Worm (Caenorhabditis elegans) whole organism, L1 larva: ENCODE data around the gene pdf-1.

Source experiments
- Y116A8C.19 ChIP-seq: sonication (generic microtip); optimal IDR thresholded peaks from 2 replicates; lab custom pipeline; 2016; ENCODE audit warnings: missing compliant biosample characterization, missing genetic modification characterization, borderline replicate concordance
- ama-1 ChIP-seq: fragments of 150-350 bp; optimal IDR thresholded peaks from 2 replicates; lab custom pipeline; 2014
- blmp-1 ChIP-seq: fragments of 150-350 bp; optimal IDR thresholded peaks from 2 replicates; lab custom pipeline; 2014; ENCODE audit warnings: missing biosample characterization, missing genetic modification characterization
- ceh-8 ChIP-seq: fragments of 200-800 bp; sonication (Bioruptor generic); optimal IDR thresholded peaks from 2 replicates; lab custom pipeline; 2018; ENCODE audit warnings: mild to moderate bottlenecking, missing genetic modification characterization, moderate library complexity, missing compliant biosample characterization
- ceh-82 ChIP-seq, 3 experiments: fragments of 150-350 bp in 1 of 3; sonication (generic microtip) in 2 of 3; optimal IDR thresholded peaks; 2 replicates each; lab custom pipeline; 2014 to 2017; ENCODE audit warnings: missing biosample characterization in 3 of 3, missing genetic modification characterization in 3 of 3
- ceh-90 ChIP-seq: sonication (generic microtip); optimal IDR thresholded peaks from 2 replicates; lab custom pipeline; 2016; ENCODE audit warnings: missing genetic modification characterization, missing compliant biosample characterization
- dpl-1 ChIP-seq, 3 experiments: fragments of 150-350 bp in 2 of 3; sonication (generic microtip) in 1 of 3; optimal IDR thresholded peaks; 2 replicates each; lab custom pipeline; 2014 to 2017; ENCODE audit warnings: missing biosample characterization in 3 of 3, missing genetic modification characterization in 3 of 3, missing genetic modification reagents in 3 of 3
- efl-1 ChIP-seq, 4 experiments: fragments of 150-350 bp; optimal IDR thresholded peaks in 3 of 4; peaks in 1 of 4; 1 replicate in 1 of 4; 2 replicates in 3 of 4; lab custom pipeline; 2014; ENCODE audit warnings: missing biosample characterization in 2 of 4, missing genetic modification characterization in 2 of 4, missing genetic modification reagents in 2 of 4
- egl-27 ChIP-seq, 2 experiments: fragments of 150-350 bp in 1 of 2; sonication (generic microtip); optimal IDR thresholded peaks; 3 replicates each; lab custom pipeline; 2017 to 2018; ENCODE audit warnings: missing biosample characterization in 2 of 2, missing genetic modification characterization in 2 of 2, missing genetic modification reagents in 2 of 2
- elt-3 ChIP-seq, 6 experiments: fragments of 150-350 bp in 1 of 6; sonication (generic microtip); optimal IDR thresholded peaks; 2 replicates each; lab custom pipeline; 2017 to 2018; ENCODE audit warnings: missing biosample characterization in 6 of 6, missing genetic modification characterization in 6 of 6, inconsistent platforms in 1 of 6
- ets-5 ChIP-seq: fragments of 200-800 bp; sonication (Bioruptor generic); IDR thresholded peaks from 2 replicates; pipeline ENCODE4 v1.3.6; 2022; ENCODE audit warnings: missing genetic modification characterization, missing compliant biosample characterization
- fos-1 ChIP-seq: fragments of 150-350 bp; optimal IDR thresholded peaks from 2 replicates; lab custom pipeline; 2014; ENCODE audit warnings: missing biosample characterization, missing genetic modification characterization
- grh-1 ChIP-seq: fragments of 200-800 bp; sonication (Bioruptor generic); IDR thresholded peaks from 2 replicates; pipeline ENCODE4 v1.3.6; 2022; ENCODE audit warnings: missing genetic modification reagents, missing genetic modification characterization, missing compliant biosample characterization
- hlh-17 ChIP-seq: fragments of 200-800 bp; sonication (Bioruptor generic); optimal IDR thresholded peaks from 2 replicates; lab custom pipeline; 2018; ENCODE audit warnings: missing genetic modification characterization, mild to moderate bottlenecking, missing compliant biosample characterization, moderate library complexity, borderline replicate concordance
- hpl-2 ChIP-seq: fragments of 150-350 bp; optimal IDR thresholded peaks from 2 replicates; lab custom pipeline; 2014; ENCODE audit warnings: missing biosample characterization, missing genetic modification reagents, missing genetic modification characterization
- isw-1 ChIP-seq: fragments of 200-800 bp; sonication (Bioruptor generic); IDR thresholded peaks from 2 replicates; pipeline ENCODE4 v1.3.6; 2022; ENCODE audit warnings: missing genetic modification characterization, missing compliant biosample characterization
- jun-1 ChIP-seq: fragments of 150-350 bp; optimal IDR thresholded peaks from 2 replicates; lab custom pipeline; 2014; ENCODE audit warnings: missing biosample characterization, missing genetic modification reagents, missing genetic modification characterization
- lin-13 ChIP-seq: fragments of 150-350 bp; optimal IDR thresholded peaks from 2 replicates; lab custom pipeline; 2014; ENCODE audit warnings: missing biosample characterization, missing genetic modification reagents, missing genetic modification characterization
- lin-14 ChIP-seq: fragments of 200-800 bp; sonication (Bioruptor generic); optimal IDR thresholded peaks from 2 replicates; lab custom pipeline; 2018; ENCODE audit warnings: mild to moderate bottlenecking, missing genetic modification characterization, moderate library complexity, missing compliant biosample characterization
- lin-15B ChIP-seq: fragments of 150-350 bp; sonication (generic microtip); optimal IDR thresholded peaks from 3 replicates; lab custom pipeline; 2014; ENCODE audit warnings: missing biosample characterization, missing genetic modification characterization
- lin-35 ChIP-seq, 2 experiments: fragments of 150-350 bp; optimal IDR thresholded peaks; 2 replicates each; lab custom pipeline; 2014; ENCODE audit warnings: missing biosample characterization in 2 of 2, missing genetic modification characterization in 2 of 2, missing genetic modification reagents in 2 of 2
- lin-39 ChIP-seq: fragments of 150-350 bp; optimal IDR thresholded peaks from 2 replicates; lab custom pipeline; 2014; ENCODE audit warnings: missing biosample characterization, missing genetic modification reagents, missing genetic modification characterization
- lsy-2 ChIP-seq, 2 experiments: fragments of 150-350 bp; optimal IDR thresholded peaks; 2 replicates each; lab custom pipeline; 2014; ENCODE audit warnings: missing biosample characterization in 2 of 2, missing genetic modification characterization in 2 of 2
- mab-9 ChIP-seq: fragments of 200-800 bp; sonication (Bioruptor generic); IDR thresholded peaks from 2 replicates; pipeline ENCODE4 v1.3.6; 2022; ENCODE audit warnings: missing genetic modification reagents, missing genetic modification characterization, missing compliant biosample characterization
- mef-2 ChIP-seq: fragments of 150-350 bp; optimal IDR thresholded peaks from 2 replicates; lab custom pipeline; 2014; ENCODE audit warnings: missing biosample characterization, missing genetic modification characterization
- mep-1 ChIP-seq: fragments of 150-350 bp; optimal IDR thresholded peaks from 2 replicates; lab custom pipeline; 2014; ENCODE audit warnings: missing biosample characterization, missing genetic modification characterization
- nhr-11 ChIP-seq: fragments of 150-350 bp; optimal IDR thresholded peaks from 2 replicates; lab custom pipeline; 2014; ENCODE audit warnings: missing biosample characterization, missing genetic modification characterization
- nhr-12 ChIP-seq: sonication (generic microtip); optimal IDR thresholded peaks from 2 replicates; lab custom pipeline; 2017; ENCODE audit warnings: missing biosample characterization, missing genetic modification characterization
- nhr-19 ChIP-seq: fragments of 200-800 bp; sonication (Bioruptor generic); conservative IDR thresholded peaks from 2 replicates; pipeline ENCODE4 v1.3.6; 2022; ENCODE audit warnings: missing genetic modification characterization, missing compliant biosample characterization
- nhr-20 ChIP-seq: sonication (generic microtip); optimal IDR thresholded peaks from 2 replicates; lab custom pipeline; 2016; ENCODE audit warnings: mild to moderate bottlenecking, missing genetic modification characterization, missing compliant biosample characterization
- nhr-28 ChIP-seq: fragments of 150-350 bp; optimal IDR thresholded peaks from 2 replicates; lab custom pipeline; 2014; ENCODE audit warnings: missing biosample characterization, missing genetic modification characterization
- nhr-47 ChIP-seq: sonication (generic microtip); optimal IDR thresholded peaks from 2 replicates; lab custom pipeline; 2016; ENCODE audit warnings: mild to moderate bottlenecking, missing genetic modification characterization, moderate library complexity, missing compliant biosample characterization
- nhr-71 ChIP-seq: sonication (generic microtip); optimal IDR thresholded peaks from 2 replicates; lab custom pipeline; 2016; ENCODE audit warnings: mild to moderate bottlenecking, missing genetic modification characterization, moderate library complexity, missing compliant biosample characterization
- nhr-77 ChIP-seq: fragments of 150-350 bp; optimal IDR thresholded peaks from 2 replicates; lab custom pipeline; 2014; ENCODE audit warnings: missing biosample characterization, missing genetic modification characterization
- nhr-85 ChIP-seq: sonication (generic microtip); peaks from one replicate; lab custom pipeline; 2016; ENCODE audit warnings: missing genetic modification characterization, inconsistent platforms, missing compliant biosample characterization
- nhr-90 ChIP-seq: sonication (generic microtip); optimal IDR thresholded peaks from 2 replicates; lab custom pipeline; 2016; ENCODE audit warnings: mild to moderate bottlenecking, missing genetic modification characterization, missing compliant biosample characterization; ENCODE audit not compliant: poor library complexity
- rnt-1 ChIP-seq: sonication (generic microtip); optimal IDR thresholded peaks from 2 replicates; lab custom pipeline; 2016; ENCODE audit warnings: mild to moderate bottlenecking, missing genetic modification characterization, moderate library complexity, missing compliant biosample characterization
- skn-1 ChIP-seq: fragments of 150-350 bp; optimal IDR thresholded peaks from 2 replicates; lab custom pipeline; 2014; ENCODE audit warnings: missing biosample characterization, missing genetic modification characterization
- snu-23 ChIP-seq: sonication (generic microtip); optimal IDR thresholded peaks from 2 replicates; lab custom pipeline; 2016; ENCODE audit warnings: missing genetic modification characterization, missing compliant biosample characterization
- swsn-7 ChIP-seq: sonication (generic microtip); optimal IDR thresholded peaks from 2 replicates; lab custom pipeline; 2016; ENCODE audit warnings: missing genetic modification characterization, missing compliant biosample characterization
- tbx-2 ChIP-seq: sonication (generic microtip); optimal IDR thresholded peaks from 2 replicates; lab custom pipeline; 2016; ENCODE audit warnings: missing genetic modification characterization, missing compliant biosample characterization
- unc-98 ChIP-seq: fragments of 200-800 bp; sonication (Bioruptor generic); IDR thresholded peaks from 2 replicates; pipeline ENCODE4 v1.3.6; 2022; ENCODE audit warnings: missing genetic modification characterization, missing compliant biosample characterization
- xbp-1 ChIP-seq: sonication (generic microtip); optimal IDR thresholded peaks from 2 replicates; lab custom pipeline; 2016; ENCODE audit warnings: missing genetic modification characterization, missing compliant biosample characterization
- zag-1 ChIP-seq: fragments of 150-350 bp; optimal IDR thresholded peaks from 2 replicates; lab custom pipeline; 2014; ENCODE audit warnings: missing biosample characterization, missing genetic modification characterization
- ztf-4 ChIP-seq: fragments of 150-350 bp; optimal IDR thresholded peaks from 2 replicates; lab custom pipeline; 2014; ENCODE audit warnings: missing biosample characterization, missing genetic modification characterization

pdf-1 gene

ce11 chrIII:6897587-6898064, 14.7 kb downstream of the pdf-1 start, which contains the start of gene T07E3.4 (continued):
- TF ChIP-seq nhr-90 (tag; lab: Kevin White, UChicago) (peak; percentile 84), snu-23 (GFP tag; lab: Kevin White, UChicago) (peak; percentile 96), ets-5 (GFP tag; lab: Robert Waterston, UW) (no peak), nhr-28 (tag; lab: Kevin White, UChicago) (no peak), Y116A8C.19 (tag; lab: Kevin White, UChicago) (no peak), elt-3 (tag; optimal IDR thresholded peaks at IDR 0.05; lab: Kevin White, UChicago) (peak in 4 of 6 experiments; percentile 20 to 94 (median 68)), lsy-2 (tag; optimal IDR thresholded peaks at IDR 0.05; lab: Kevin White, UChicago) (peak; percentile 82 to 88), hlh-17 (GFP tag; lab: Kevin White, UChicago) (no peak), mef-2 (peak; percentile 59), ceh-8 (no peak), zag-1 (no peak), nhr-12 (tag; lab: Kevin White, UChicago) (no peak)
- TF ChIP-seq, all 84 proteins: peak for 42

ce11 chrIII:6895677-6896076, 16.6 kb downstream of the pdf-1 start:
- TF ChIP-seq nhr-19 (GFP tag; lab: Robert Waterston, UW), result no peak
- TF ChIP-seq nhr-11 (tag; lab: Kevin White, UChicago), result no peak
- TF ChIP-seq ceh-82 (tag; optimal IDR thresholded peaks at IDR 0.05; lab: Kevin White, UChicago), result no peak
- TF ChIP-seq nhr-47, result no peak
- TF ChIP-seq Y116A8C.19 (tag; lab: Kevin White, UChicago), result no peak
- no peak for TF ChIP-seq egl-27 (tag; optimal IDR thresholded peaks at IDR 0.05; lab: Kevin White, UChicago)
- no peak for TF ChIP-seq nhr-71 (tag; lab: Kevin White, UChicago)
- TF ChIP-seq ceh-90 (tag; lab: Kevin White, UChicago), result no peak
- TF ChIP-seq elt-3 (tag; optimal IDR thresholded peaks at IDR 0.05; lab: Kevin White, UChicago), result no peak
- TF ChIP-seq jun-1 (tag; lab: Kevin White, UChicago), result no peak
- TF ChIP-seq mab-9 (GFP tag; lab: Robert Waterston, UW), result no peak
- TF ChIP-seq dpl-1 (GFP tag; optimal IDR thresholded peaks at IDR 0.05; lab: Kevin White, UChicago), result no peak
- TF ChIP-seq ets-5 (GFP tag; lab: Robert Waterston, UW), result no peak

- TF ChIP-seq nhr-85 (tag; lab: Kevin White, UChicago), result peak; percentile 87
- peak; percentile 28 for TF ChIP-seq hpl-2 (GFP tag; lab: Kevin White, UChicago)
- TF ChIP-seq lin-39, result peak; percentile 63
- peak; percentile 86 for TF ChIP-seq snu-23 (GFP tag; lab: Kevin White, UChicago)
- TF ChIP-seq swsn-7 (tag; lab: Kevin White, UChicago), result peak; percentile 50
- peak; percentile 4 for TF ChIP-seq nhr-11 (tag; lab: Kevin White, UChicago)
- peak; percentile 44; the same call in 1 of the 2 replicates for TF ChIP-seq grh-1 (GFP tag; lab: Robert Waterston, UW)
- TF ChIP-seq fos-1 (tag; lab: Kevin White, UChicago), result peak; percentile 79
- peak; percentile 85 for TF ChIP-seq nhr-19 (GFP tag; lab: Robert Waterston, UW)
- peak; percentile 90 for TF ChIP-seq lin-14
- peak; percentile 53 for TF ChIP-seq nhr-90 (tag; lab: Kevin White, UChicago)
- peak; percentile 66 for TF ChIP-seq mep-1 (tag; lab: Kevin White, UChicago)
- peak; percentile 51 for TF ChIP-seq ztf-4
- no peak for TF ChIP-seq unc-98 (GFP tag; lab: Robert Waterston, UW)
- TF ChIP-seq lsy-2 (tag; optimal IDR thresholded peaks at IDR 0.05; lab: Kevin White, UChicago), result peak; percentile 74 to 91
- TF ChIP-seq lin-13 (GFP tag; lab: Kevin White, UChicago), result peak; percentile 18
- peak; percentile 81 for TF ChIP-seq rnt-1 (tag; lab: Kevin White, UChicago)
- TF ChIP-seq blmp-1 (tag; lab: Kevin White, UChicago), result peak; percentile 60
- TF ChIP-seq nhr-12 (tag; lab: Kevin White, UChicago), result no peak
- peak; percentile 87 for TF ChIP-seq nhr-20 (tag; lab: Kevin White, UChicago)
- peak; percentile 31 to 67 for TF ChIP-seq lin-35 (GFP tag; optimal IDR thresholded peaks at IDR 0.05; lab: Kevin White, UChicago)
- peak in 2 of 3 experiments; percentile 24 to 63 for TF ChIP-seq dpl-1 (GFP tag; optimal IDR thresholded peaks at IDR 0.05; lab: Kevin White, UChicago)
- TF ChIP-seq isw-1, result no peak
- no peak for TF ChIP-seq ceh-8
- TF ChIP-seq elt-3 (tag; optimal IDR thresholded peaks at IDR 0.05; lab: Kevin White, UChicago), result peak in 5 of 6 experiments; percentile 83 to 95 (median 91)
- TF ChIP-seq tbx-2 (tag; lab: Kevin White, UChicago), result peak; percentile 77
- TF ChIP-seq xbp-1 (tag; lab: Kevin White, UChicago), result peak; percentile 14
- TF ChIP-seq ceh-90 (tag; lab: Kevin White, UChicago), result no peak
- TF ChIP-seq efl-1 (optimal IDR thresholded peaks at IDR 0.05; lab: Kevin White, UChicago), result peak; percentile 60
- peak; percentile 36 to 95 for TF ChIP-seq efl-1 (GFP tag; optimal IDR thresholded peaks at IDR 0.05 in 1 of 2; lab: Kevin White, UChicago)
- TF ChIP-seq skn-1, result peak; percentile 29
- TF ChIP-seq ama-1 (lab: Kevin White, UChicago), result no peak
- no peak for TF ChIP-seq zag-1
- no peak for TF ChIP-seq mab-9 (GFP tag; lab: Robert Waterston, UW)
- TF ChIP-seq nhr-77 (tag; lab: Kevin White, UChicago), result peak; percentile 49
- no peak for TF ChIP-seq lin-15B (tag; lab: Kevin White, UChicago)
Observed at ce11 chrIII:6895166-6895565, 17.1 kb downstream of the pdf-1 start.
